Worm (Caenorhabditis elegans): ENCODE data around the gene pqn-73.

Gene pqn-73

ce11 chrII:8504074-8504724 is 36.3 kb upstream of the pqn-73 start:
- TF ChIP-seq ceh-16 (tag; optimal IDR thresholded peaks at IDR 0.05) = no peak
- TF ChIP-seq nhr-76 (tag; optimal IDR thresholded peaks at IDR 0.05) = no peak
- no peak for TF ChIP-seq egl-5 (tag; optimal IDR thresholded peaks at IDR 0.05)
- no peak for TF ChIP-seq mml-1 (tag; optimal IDR thresholded peaks at IDR 0.05)
- TF ChIP-seq nhr-23 (tag; optimal IDR thresholded peaks at IDR 0.05) = no peak
- TF ChIP-seq eor-1 (tag; optimal IDR thresholded peaks at IDR 0.05) = no peak
- TF ChIP-seq lin-39 (tag; optimal IDR thresholded peaks at IDR 0.05) = no peak
- no peak for TF ChIP-seq fkh-2 (tag; optimal IDR thresholded peaks at IDR 0.05)
- TF ChIP-seq nfya-1 (tag; optimal IDR thresholded peaks at IDR 0.05; ENCODE audit: insufficient read depth) = peak; percentile 9
- peak; percentile 22 for TF ChIP-seq elt-2 (tag; optimal IDR thresholded peaks at IDR 0.05)
- TF ChIP-seq ceh-82 (tag; optimal IDR thresholded peaks at IDR 0.05) = no peak
- TF ChIP-seq mdl-1 (tag; optimal IDR thresholded peaks at IDR 0.05) = no peak
- TF ChIP-seq pqm-1 (tag; optimal IDR thresholded peaks at IDR 0.05) = peak; percentile 44
- TF ChIP-seq zag-1 (tag; optimal IDR thresholded peaks at IDR 0.05) = no peak
- TF ChIP-seq ama-1 (optimal IDR thresholded peaks at IDR 0.05) = no peak

DNA sequence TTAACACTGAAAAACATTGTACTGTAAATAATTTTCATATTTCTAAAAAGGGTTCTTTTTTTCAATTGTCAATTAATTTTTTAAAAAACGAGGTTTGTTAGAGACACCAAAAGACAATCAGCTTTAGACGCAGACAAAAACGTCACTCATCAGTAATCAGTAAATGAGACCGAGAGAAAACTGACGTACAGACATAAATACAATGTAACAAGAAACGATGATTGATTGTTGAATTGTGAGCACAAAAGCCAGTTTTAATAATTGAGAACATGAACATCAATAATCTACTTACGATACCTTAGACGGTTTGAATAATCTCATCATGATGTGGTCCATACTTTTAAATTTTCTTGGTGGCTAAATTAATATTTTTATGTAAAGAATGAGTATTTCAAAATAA is 33.8 kb upstream of the pqn-73 start:
- no peak for TF ChIP-seq nhr-25 (tag; optimal IDR thresholded peaks at IDR 0.05)
- no peak for TF ChIP-seq elt-3 (tag; optimal IDR thresholded peaks at IDR 0.05)
- TF ChIP-seq zag-1 (tag; optimal IDR thresholded peaks at IDR 0.05) = no peak
- no peak for TF ChIP-seq jun-1 (tag; optimal IDR thresholded peaks at IDR 0.05)
- TF ChIP-seq nfya-1 (tag; optimal IDR thresholded peaks at IDR 0.05; ENCODE audit: insufficient read depth) = no peak
- no peak for TF ChIP-seq unc-62 (GFP tag; optimal IDR thresholded peaks at IDR 0.05)
- TF ChIP-seq pqm-1 (tag; optimal IDR thresholded peaks at IDR 0.05) = peak; percentile 55
- peak; percentile 36 for TF ChIP-seq elt-2 (tag; optimal IDR thresholded peaks at IDR 0.05)
- no peak for TF ChIP-seq nhr-28 (tag; optimal IDR thresholded peaks at IDR 0.05)
- TF ChIP-seq nhr-23 (tag; optimal IDR thresholded peaks at IDR 0.05) = no peak
- TF ChIP-seq ceh-9 (tag; optimal IDR thresholded peaks at IDR 0.05) = no peak
- TF ChIP-seq sea-2 (GFP tag; optimal IDR thresholded peaks at IDR 0.05) = no peak
- TF ChIP-seq pha-4 (tag; optimal IDR thresholded peaks at IDR 0.05) = peak; percentile 21

ce11 chrII:8508956-8509355 is 31.6 kb upstream of the pqn-73 start, which contains the start of gene T13H5.1:
Gene T13H5.1 (minus strand): TSS chrII:8509056.
- TF ChIP-seq ceh-16 (tag; optimal IDR thresholded peaks at IDR 0.05) = no peak
- TF ChIP-seq nhr-28 (tag; optimal IDR thresholded peaks at IDR 0.05) = no peak
- TF ChIP-seq hmg-11 (tag; optimal IDR thresholded peaks at IDR 0.05) = no peak
- no peak for TF ChIP-seq pqm-1 (tag; optimal IDR thresholded peaks at IDR 0.05)
- TF ChIP-seq nhr-23 (tag; optimal IDR thresholded peaks at IDR 0.05) = no peak
- TF ChIP-seq nhr-11 (tag; optimal IDR thresholded peaks at IDR 0.05) = no peak
- no peak for TF ChIP-seq R02D3.7 (tag; optimal IDR thresholded peaks at IDR 0.05)
- TF ChIP-seq jun-1 (tag; optimal IDR thresholded peaks at IDR 0.05) = no peak
- no peak for TF ChIP-seq nhr-77 (tag; optimal IDR thresholded peaks at IDR 0.05)
- TF ChIP-seq snpc-4 (tag; optimal IDR thresholded peaks at IDR 0.05) = no peak
- no peak for TF ChIP-seq ceh-9 (tag; optimal IDR thresholded peaks at IDR 0.05)
- no peak for TF ChIP-seq fkh-10 (GFP tag; optimal IDR thresholded peaks at IDR 0.05)

DNA sequence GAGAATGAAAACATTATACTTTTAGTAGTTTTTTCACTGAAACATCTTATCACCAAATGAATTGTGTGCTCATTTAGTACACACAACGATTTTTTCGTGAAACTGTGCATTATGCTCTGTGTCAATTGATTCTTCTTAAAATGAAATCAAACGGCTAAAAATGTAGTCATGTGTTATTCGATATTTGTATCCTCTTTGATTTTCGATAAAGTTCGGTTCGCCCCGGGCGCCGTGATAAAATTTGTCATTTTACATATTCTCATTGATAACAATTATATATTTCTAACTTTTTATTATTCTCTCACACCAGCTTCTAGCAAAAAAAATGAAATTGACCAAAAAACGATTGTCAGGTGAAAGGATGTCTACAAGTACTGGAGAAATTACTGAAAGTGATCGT is 25.8 kb upstream of the pqn-73 start, which contains the start of gene ctg-2:
Gene ctg-2, plus strand, starts transcription at position 326 of the 400 bp plus-strand sequence.
- TF ChIP-seq fkh-10 (GFP tag; optimal IDR thresholded peaks at IDR 0.05) (no peak), lin-15B (tag; optimal IDR thresholded peaks at IDR 0.05) (no peak), jun-1 (tag; optimal IDR thresholded peaks at IDR 0.05) (peak; percentile 32), nhr-11 (tag; optimal IDR thresholded peaks at IDR 0.05) (no peak), pqm-1 (tag; optimal IDR thresholded peaks at IDR 0.05) (peak; percentile 87), elt-2 (tag; optimal IDR thresholded peaks at IDR 0.05) (peak; percentile 81), snpc-4 (tag; optimal IDR thresholded peaks at IDR 0.05) (no peak), skn-1 (tag; optimal IDR thresholded peaks at IDR 0.05) (no peak), nhr-67 (tag; optimal IDR thresholded peaks at IDR 0.05) (no peak), ceh-82 (tag; optimal IDR thresholded peaks at IDR 0.05) (no peak), nhr-23 (tag; optimal IDR thresholded peaks at IDR 0.05) (no peak), sea-2 (GFP tag; optimal IDR thresholded peaks at IDR 0.05) (no peak), mml-1 (tag; optimal IDR thresholded peaks at IDR 0.05) (no peak), nhr-28 (tag; optimal IDR thresholded peaks at IDR 0.05) (no peak), fos-1 (tag; optimal IDR thresholded peaks at IDR 0.05) (no peak), pha-4 (tag; optimal IDR thresholded peaks at IDR 0.05) (peak; percentile 43), ZK546.5 (tag; optimal IDR thresholded peaks at IDR 0.05) (no peak), eor-1 (tag; optimal IDR thresholded peaks at IDR 0.05) (no peak), fkh-2 (tag; optimal IDR thresholded peaks at IDR 0.05) (no peak), elt-3 (tag; optimal IDR thresholded peaks at IDR 0.05) (no peak), ceh-9 (tag; optimal IDR thresholded peaks at IDR 0.05) (no peak), unc-39 (tag; optimal IDR thresholded peaks at IDR 0.05) (no peak), elt-1 (tag; optimal IDR thresholded peaks at IDR 0.05) (no peak), nhr-25 (tag; optimal IDR thresholded peaks at IDR 0.05) (no peak), ceh-28 (tag; optimal IDR thresholded peaks at IDR 0.05) (no peak), daf-12 (tag; optimal IDR thresholded peaks at IDR 0.05) (no peak), nhr-77 (tag; optimal IDR thresholded peaks at IDR 0.05) (no peak), nhr-12 (tag; optimal IDR thresholded peaks at IDR 0.05) (no peak), R02D3.7 (tag; optimal IDR thresholded peaks at IDR 0.05) (no peak), ceh-16 (tag; optimal IDR thresholded peaks at IDR 0.05) (no peak), lin-39 (tag; optimal IDR thresholded peaks at IDR 0.05) (no peak), tbx-2 (tag; optimal IDR thresholded peaks at IDR 0.05) (no peak), egl-5 (tag; optimal IDR thresholded peaks at IDR 0.05) (no peak), ama-1 (optimal IDR thresholded peaks at IDR 0.05) (no peak)
